Worm (Caenorhabditis elegans): ENCODE results near the gene enu-3.1.

DNA sequence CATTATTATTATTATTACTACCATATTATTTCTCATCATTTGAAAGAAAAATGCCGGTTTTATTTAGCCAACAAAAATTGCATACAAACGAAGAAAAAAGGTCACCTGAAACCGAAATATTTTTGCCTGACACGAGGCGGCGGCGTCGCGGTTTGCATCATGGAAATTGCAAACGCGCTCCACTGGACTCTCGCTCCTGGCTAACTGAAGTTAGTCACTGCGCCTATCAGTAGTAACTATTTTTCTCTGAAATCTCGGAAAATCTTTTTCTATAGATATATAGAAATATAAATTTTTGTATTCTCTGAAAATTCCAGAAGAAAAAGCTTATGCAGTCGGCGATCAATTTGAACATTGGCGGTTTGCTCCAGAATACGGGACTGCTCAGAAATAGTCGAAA is 20.3 kb upstream of the enu-3.1 start, which contains the start of gene ymel-1:
- TF ChIP-seq nhr-6 (tag; optimal IDR thresholded peaks at IDR 0.05) (no peak), F49E8.2 (tag; optimal IDR thresholded peaks at IDR 0.05; ENCODE audit: borderline replicate concordance) (no peak), ceh-28 (tag; optimal IDR thresholded peaks at IDR 0.05) (no peak), lin-38 (GFP tag; IDR thresholded peaks at IDR 0.05) (peak; percentile 90), pqm-1 (tag; optimal IDR thresholded peaks at IDR 0.05) (no peak)

All from whole organism, L4 larva.